Fruit fly (Drosophila melanogaster) whole organism, embryonic: ENCODE measurements around the gene swa.

Experiments used
- ATbp ChIP-seq: fragments of 200-800 bp; sonication (Bioruptor generic); optimal IDR thresholded peaks from 2 replicates; lab custom pipeline; 2017; ENCODE audit warnings: missing biosample characterization, mild to moderate bottlenecking, missing genetic modification characterization, missing genetic modification reagents
- Aef1 ChIP-seq: fragments of 200-800 bp; sonication (Bioruptor generic); IDR thresholded peaks from 3 replicates; pipeline ENCODE4 v1.3.6; 2022; ENCODE audit warnings: missing biosample characterization, missing genetic modification characterization
- CG10147 ChIP-seq: fragments of 200-800 bp; sonication (Bioruptor generic); optimal IDR thresholded peaks from 2 replicates; lab custom pipeline; 2019; ENCODE audit warnings: missing biosample characterization, mild to moderate bottlenecking, missing genetic modification characterization, moderate library complexity
- CG10321 ChIP-seq: fragments of 200-800 bp; sonication (Bioruptor generic); IDR thresholded peaks from 2 replicates; pipeline ENCODE4 v1.3.6; 2022; ENCODE audit warnings: missing biosample characterization, missing genetic modification characterization
- CG10431 ChIP-seq: fragments of 200-800 bp; sonication (Bioruptor generic); optimal IDR thresholded peaks from 3 replicates; lab custom pipeline; 2018; ENCODE audit warnings: missing biosample characterization, mild to moderate bottlenecking, missing genetic modification characterization
- CG11723 ChIP-seq: fragments of 200-800 bp; sonication (Bioruptor generic); optimal IDR thresholded peaks from 2 replicates; lab custom pipeline; 2017; ENCODE audit warnings: missing biosample characterization, mild to moderate bottlenecking, missing genetic modification characterization
- CG13775 ChIP-seq: fragments of 200-800 bp; sonication (Bioruptor generic); optimal IDR thresholded peaks from 3 replicates; lab custom pipeline; 2017; ENCODE audit warnings: missing biosample characterization, mild to moderate bottlenecking, missing genetic modification characterization
- CG13894 ChIP-seq: fragments of 200-800 bp; sonication (Bioruptor generic); optimal IDR thresholded peaks from 3 replicates; lab custom pipeline; 2018; ENCODE audit warnings: missing biosample characterization, mild to moderate bottlenecking, missing genetic modification characterization, moderate library complexity
- CG17802 ChIP-seq: fragments of 200-800 bp; sonication (Bioruptor generic); optimal IDR thresholded peaks from 2 replicates; lab custom pipeline; 2018; ENCODE audit warnings: missing biosample characterization, mild to moderate bottlenecking, missing genetic modification characterization, moderate library complexity
- CG1792 ChIP-seq: fragments of 200-800 bp; sonication (Bioruptor generic); optimal IDR thresholded peaks from 2 replicates; lab custom pipeline; 2016; ENCODE audit warnings: missing biosample characterization, missing genetic modification characterization
- CG30020 ChIP-seq: fragments of 200-800 bp; optimal IDR thresholded peaks from 2 replicates; lab custom pipeline; 2019; ENCODE audit warnings: missing biosample characterization, mild to moderate bottlenecking, missing genetic modification characterization, moderate library complexity
- CG30403 ChIP-seq: fragments of 200-800 bp; sonication (Bioruptor generic); optimal IDR thresholded peaks from 3 replicates; lab custom pipeline; 2016; ENCODE audit warnings: missing biosample characterization, missing genetic modification characterization
- CG3065 ChIP-seq: fragments of 200-800 bp; sonication (Bioruptor generic); optimal IDR thresholded peaks from 2 replicates; lab custom pipeline; 2016; ENCODE audit warnings: missing biosample characterization, missing genetic modification characterization
- CG3281 ChIP-seq: fragments of 200-800 bp; sonication (Bioruptor generic); optimal IDR thresholded peaks from 3 replicates; lab custom pipeline; 2017; ENCODE audit warnings: missing biosample characterization, mild to moderate bottlenecking, missing genetic modification characterization
- CG34422 ChIP-seq: fragments of 200-800 bp; sonication (Bioruptor generic); IDR thresholded peaks from 3 replicates; pipeline ENCODE4 v1.3.6; 2022; ENCODE audit warnings: missing biosample characterization, missing genetic modification characterization
- CG4282 ChIP-seq: fragments of 200-800 bp; sonication (Bioruptor generic); optimal IDR thresholded peaks from 2 replicates; lab custom pipeline; 2016; ENCODE audit warnings: missing biosample characterization, missing genetic modification characterization
- CG43689 ChIP-seq: fragments of 200-800 bp; sonication (Bioruptor generic); IDR thresholded peaks from 2 replicates; pipeline ENCODE4 v1.3.6; 2022; ENCODE audit warnings: missing biosample characterization, missing genetic modification characterization
- CG6175 ChIP-seq: fragments of 200-800 bp; sonication (Bioruptor generic); IDR thresholded peaks from 3 replicates; pipeline ENCODE4 v1.3.6; 2022; ENCODE audit warnings: missing biosample characterization, missing genetic modification characterization
- CG6272 ChIP-seq: fragments of 200-800 bp; sonication (Bioruptor generic); IDR thresholded peaks from 2 replicates; pipeline ENCODE4 v1.3.6; 2022; ENCODE audit warnings: missing biosample characterization, missing genetic modification characterization
- CG6654 ChIP-seq: fragments of 200-800 bp; sonication (Bioruptor generic); optimal IDR thresholded peaks from 2 replicates; lab custom pipeline; 2017; ENCODE audit warnings: missing biosample characterization, mild to moderate bottlenecking, missing genetic modification characterization
- CG6854 ChIP-seq: fragments of 200-800 bp; sonication (Bioruptor generic); optimal IDR thresholded peaks from 3 replicates; lab custom pipeline; 2017; ENCODE audit warnings: missing biosample characterization, mild to moderate bottlenecking, missing genetic modification characterization
- CG8944 ChIP-seq: fragments of 200-800 bp; sonication (Bioruptor generic); optimal IDR thresholded peaks from 3 replicates; lab custom pipeline; 2016; ENCODE audit warnings: missing biosample characterization, missing genetic modification characterization
- CoRest ChIP-seq: fragments of 200-800 bp; sonication (Bioruptor generic); optimal IDR thresholded peaks from 3 replicates; lab custom pipeline; 2018; ENCODE audit warnings: missing biosample characterization, mild to moderate bottlenecking, missing genetic modification characterization, moderate library complexity
- Elba2 ChIP-seq: fragments of 200-800 bp; sonication (Bioruptor generic); optimal IDR thresholded peaks from 3 replicates; lab custom pipeline; 2016; ENCODE audit warnings: missing biosample characterization, missing genetic modification characterization
- Ets65A ChIP-seq: fragments of 200-800 bp; sonication (Bioruptor generic); peaks from one replicate; lab custom pipeline; 2016; ENCODE audit warnings: missing biosample characterization, missing genetic modification characterization
- GATAe ChIP-seq: fragments of 200-800 bp; sonication (Bioruptor generic); conservative IDR thresholded peaks from 2 replicates; pipeline ENCODE4 v1.3.6; 2022; ENCODE audit warnings: missing biosample characterization, missing genetic modification characterization
- H2.0 ChIP-seq: fragments of 200-800 bp; sonication (Bioruptor generic); IDR thresholded peaks from 2 replicates; pipeline ENCODE4 v1.3.6; 2022; ENCODE audit warnings: missing biosample characterization, missing genetic modification characterization
- Max ChIP-seq: fragments of 200-800 bp; sonication (Bioruptor generic); optimal IDR thresholded peaks from 2 replicates; lab custom pipeline; 2016; ENCODE audit warnings: missing biosample characterization, mild to moderate bottlenecking, missing genetic modification characterization
- Nf-YB ChIP-seq: fragments of 200-800 bp; sonication (Bioruptor generic); optimal IDR thresholded peaks from 3 replicates; lab custom pipeline; 2019; ENCODE audit warnings: missing biosample characterization, mild to moderate bottlenecking, missing genetic modification characterization, moderate library complexity
- PHDP ChIP-seq: fragments of 200-800 bp; sonication (Bioruptor generic); optimal IDR thresholded peaks from 3 replicates; lab custom pipeline; 2018; ENCODE audit warnings: missing biosample characterization, mild to moderate bottlenecking, missing genetic modification characterization, moderate library complexity
- Sin3A ChIP-seq: fragments of >200 bp; optimal IDR thresholded peaks from 2 replicates; lab custom pipeline; 2018
- Sox100B ChIP-seq: fragments of 200-800 bp; sonication (Bioruptor generic); optimal IDR thresholded peaks from 3 replicates; lab custom pipeline; 2018; ENCODE audit warnings: missing biosample characterization, mild to moderate bottlenecking, missing genetic modification characterization
- abd-A ChIP-seq: fragments of 200-800 bp; sonication (Bioruptor generic); optimal IDR thresholded peaks from 3 replicates; lab custom pipeline; 2019; ENCODE audit warnings: missing biosample characterization, mild to moderate bottlenecking, missing genetic modification characterization, moderate library complexity
- aop ChIP-seq: fragments of 200-800 bp; sonication (Bioruptor generic); IDR thresholded peaks from 2 replicates; pipeline ENCODE4 v1.3.6; 2022; ENCODE audit warnings: missing biosample characterization, missing genetic modification characterization
- cas ChIP-seq: fragments of 200-800 bp; sonication (Bioruptor generic); IDR thresholded peaks from 2 replicates; pipeline ENCODE4 v1.3.6; 2022; ENCODE audit warnings: missing biosample characterization, missing genetic modification characterization
- crp ChIP-seq, 2 experiments: fragments of 200-800 bp; sonication (Bioruptor generic); optimal IDR thresholded peaks; 2 replicates in 1 of 2; 3 replicates in 1 of 2; lab custom pipeline; 2017; ENCODE audit warnings: missing biosample characterization in 2 of 2, missing genetic modification characterization in 2 of 2, mild to moderate bottlenecking in 1 of 2, moderate library complexity in 1 of 2
- hbn ChIP-seq: fragments of 200-800 bp; sonication (Bioruptor generic); IDR thresholded peaks from 2 replicates; pipeline ENCODE4 v1.3.6; 2022; ENCODE audit warnings: missing biosample characterization, missing genetic modification characterization; ENCODE audit not compliant: partially characterized antibody
- jigr1 ChIP-seq: fragments of 200-800 bp; sonication (Bioruptor generic); IDR thresholded peaks from 3 replicates; pipeline ENCODE4 v1.3.6; 2022; ENCODE audit warnings: missing biosample characterization, missing genetic modification characterization
- kni ChIP-seq: fragments of 200-800 bp; sonication (Bioruptor generic); optimal IDR thresholded peaks from 3 replicates; lab custom pipeline; 2017; ENCODE audit warnings: mild to moderate bottlenecking, missing biosample characterization, missing genetic modification reagents, missing genetic modification characterization
- otp ChIP-seq: fragments of 200-800 bp; sonication (Bioruptor generic); IDR thresholded peaks from 3 replicates; pipeline ENCODE4, ENCODE4 v1.3.6; 2022; ENCODE audit warnings: missing biosample characterization, missing genetic modification characterization
- phol ChIP-seq: fragments of 200-800 bp; sonication (Bioruptor generic); optimal IDR thresholded peaks from 3 replicates; lab custom pipeline; 2018; ENCODE audit warnings: missing biosample characterization, mild to moderate bottlenecking, missing genetic modification characterization, moderate library complexity
- pzg ChIP-seq: fragments of 200-800 bp; sonication (Bioruptor generic); optimal IDR thresholded peaks from 3 replicates; lab custom pipeline; 2018; ENCODE audit warnings: missing biosample characterization, mild to moderate bottlenecking, missing genetic modification characterization, moderate library complexity
- run ChIP-seq: fragments of 200-800 bp; sonication (Bioruptor generic); optimal IDR thresholded peaks from 3 replicates; lab custom pipeline; 2018; ENCODE audit warnings: missing biosample characterization, mild to moderate bottlenecking, missing genetic modification characterization
- sob ChIP-seq: fragments of 200-800 bp; sonication (Bioruptor generic); IDR thresholded peaks from 2 replicates; pipeline ENCODE4 v1.3.6; 2022; ENCODE audit warnings: missing biosample characterization, missing genetic modification characterization
- stwl ChIP-seq: fragments of 200-800 bp; sonication (Bioruptor generic); optimal IDR thresholded peaks from 3 replicates; lab custom pipeline; 2018; ENCODE audit warnings: missing biosample characterization, mild to moderate bottlenecking, missing genetic modification characterization, moderate library complexity
- tap ChIP-seq: fragments of 200-800 bp; optimal IDR thresholded peaks from 3 replicates; lab custom pipeline; 2019; ENCODE audit warnings: missing biosample characterization, mild to moderate bottlenecking, missing genetic modification characterization, moderate library complexity
- tll ChIP-seq, 2 experiments: fragments of 200-800 bp in 1 of 2; fragments of >200 bp in 1 of 2; sonication (Bioruptor generic) in 1 of 2; optimal IDR thresholded peaks; 2 replicates each; lab custom pipeline; 2017 to 2019; ENCODE audit warnings: missing biosample characterization in 2 of 2, missing genetic modification characterization in 2 of 2, mild to moderate bottlenecking in 1 of 2, moderate library complexity in 1 of 2
- trem ChIP-seq: fragments of 200-800 bp; optimal IDR thresholded peaks from 3 replicates; lab custom pipeline; 2019; ENCODE audit warnings: missing biosample characterization, mild to moderate bottlenecking, missing genetic modification characterization, moderate library complexity
- trh ChIP-seq: fragments of 200-800 bp; sonication (Bioruptor generic); optimal IDR thresholded peaks from 2 replicates; lab custom pipeline; 2016; ENCODE audit warnings: missing biosample characterization, missing genetic modification characterization
- ttk ChIP-seq: fragments of 200-800 bp; sonication (Bioruptor generic); IDR thresholded peaks from 2 replicates; pipeline ENCODE4 v2.1.2; 2022; ENCODE audit warnings: missing biosample characterization, missing genetic modification characterization

The swa gene

DNA sequence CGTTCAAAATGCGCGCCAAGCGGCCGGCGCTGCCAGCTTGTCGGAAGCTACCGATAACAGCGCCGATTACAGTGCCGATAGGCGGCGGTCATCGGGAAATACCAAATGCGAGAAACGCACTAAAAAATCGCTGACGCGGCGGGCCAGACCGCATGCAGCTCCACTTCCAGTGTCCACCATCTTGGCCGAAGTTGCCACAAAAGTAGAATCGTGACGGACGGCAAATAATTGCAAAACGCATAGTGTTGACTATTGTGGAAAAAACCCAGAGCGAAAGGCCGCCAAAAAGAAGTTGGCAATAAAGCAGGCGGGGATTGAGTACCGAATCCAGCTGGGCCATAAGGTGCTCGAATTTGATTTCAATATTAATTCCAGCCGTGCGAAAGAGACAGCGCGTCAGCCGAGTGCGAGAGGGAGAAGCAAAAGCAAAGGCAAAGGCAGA, 18.6 kb downstream of the swa start, which contains the start of gene CG3847 (continued):
- TF ChIP-seq CG13894 (tag; lab: Kevin White, UChicago) (peak; percentile 55), CG8944 (GFP tag; lab: Kevin White, UChicago) (peak; percentile 22), Nf-YB (GFP tag; lab: Kevin White, UChicago) (no peak), Sox100B (no peak), Max (GFP tag; lab: Kevin White, UChicago) (peak; percentile 13), CoRest (peak; percentile 54), pzg (GFP tag; lab: Kevin White, UChicago) (peak; percentile 99), trem (peak; percentile 83), GATAe (GFP tag; lab: Robert Waterston, UW) (no peak), CG10147 (GFP tag; lab: Kevin White, UChicago) (peak; percentile 42), Ets65A (GFP tag; lab: Kevin White, UChicago) (peak; percentile 88), run (tag; lab: Kevin White, UChicago) (no peak), stwl (tag; lab: Kevin White, UChicago) (peak; percentile 90), CG4282 (GFP tag; lab: Kevin White, UChicago) (peak; percentile 33), phol (peak; percentile 99), sob (GFP tag; lab: Robert Waterston, UW) (peak; percentile 72), tap (tag; lab: Kevin White, UChicago) (no peak), crp (GFP tag; optimal IDR thresholded peaks at IDR 0.05; lab: Kevin White, UChicago) (peak in 1 of 2 experiments; percentile 54), ATbp (GFP tag; lab: Kevin White, UChicago) (peak; percentile 26), Aef1 (GFP tag; lab: Robert Waterston, UW) (0 out of 3 replicates have a peak, but pooled peaks have one; percentile 19), hbn (peak; percentile 70), trh (no peak), Sin3A (peak; percentile 80), CG30020 (tag; lab: Kevin White, UChicago) (peak; percentile 37), CG6854 (GFP tag; lab: Kevin White, UChicago) (no peak), CG30403 (peak; percentile 29), kni (GFP tag; lab: Kevin White, UChicago) (peak; percentile 53), CG3281 (GFP tag; lab: Kevin White, UChicago) (peak; percentile 46), CG43689 (no peak), ttk (GFP tag; lab: Robert Waterston, UW) (no peak), H2.0 (GFP tag; lab: Robert Waterston, UW) (peak; percentile 34; the same call in 1 of the 2 replicates), abd-A (tag; lab: Kevin White, UChicago) (peak; percentile 51), Elba2 (GFP tag; lab: Kevin White, UChicago) (peak; percentile 64), CG34422 (peak; percentile 38; the same call in 1 of the 3 replicates), jigr1 (GFP tag; lab: Robert Waterston, UW) (no peak), CG11723 (GFP tag; lab: Kevin White, UChicago) (no peak), CG6175 (peak; percentile 54; the same call in 1 of the 3 replicates), CG6654 (no peak), CG10321 (peak; percentile 56; the same call in 1 of the 2 replicates), CG6272 (GFP tag; lab: Robert Waterston, UW) (0 out of 2 replicates have a peak, but pooled peaks have one; percentile 16), tll (GFP tag; optimal IDR thresholded peaks at IDR 0.05; lab: Kevin White, UChicago) (peak in 1 of 2 experiments; percentile 33), CG10431 (GFP tag; lab: Kevin White, UChicago) (peak; percentile 28), CG17802 (tag; lab: Kevin White, UChicago) (no peak), CG3065 (GFP tag; lab: Kevin White, UChicago) (no peak), aop (GFP tag; lab: Robert Waterston, UW) (no peak), cas (GFP tag; lab: Robert Waterston, UW) (no peak), CG13775 (GFP tag; lab: Kevin White, UChicago) (peak; percentile 24), PHDP (no peak), otp (GFP tag; lab: Robert Waterston, UW) (0 out of 3 replicates have a peak, but pooled peaks have one; percentile 48), CG1792 (GFP tag; lab: Kevin White, UChicago) (no peak)
